Worm (Caenorhabditis elegans): ENCODE data around the gene timm-17B.1.

timm-17B.1 gene

DNA sequence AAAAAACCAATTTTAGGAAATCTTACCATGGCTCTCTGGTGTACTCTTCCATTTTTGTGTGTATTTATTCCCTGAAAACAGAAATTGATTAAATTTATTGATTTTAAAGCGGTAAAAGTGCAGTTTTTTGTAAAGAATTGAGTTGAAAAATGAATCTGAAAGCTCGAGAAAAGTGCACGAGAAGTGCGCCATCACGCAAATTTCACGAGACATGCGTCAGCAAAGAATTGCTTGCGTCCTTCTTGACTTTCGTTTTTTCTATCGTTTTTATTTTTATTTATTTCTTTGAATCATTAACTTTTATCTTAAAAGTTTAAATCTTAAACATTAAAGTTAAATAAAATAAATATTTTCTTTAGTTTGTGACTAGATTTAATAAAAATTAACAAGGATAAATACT is at the start of gene timm-17B.1:
Gene timm-17B.1 (minus strand): TSS at position 71 of the 400 bp plus-strand sequence.
- TF ChIP-seq unc-62 (GFP tag; optimal IDR thresholded peaks at IDR 0.05) = no peak

ce11 chrIV:4789445-4789844 is 44.2 kb upstream of the timm-17B.1 start, which contains the start of gene R11E3.1:
TSS of gene R11E3.1 (plus strand) at chrIV:4789745.
- no peak for TF ChIP-seq unc-62 (GFP tag; optimal IDR thresholded peaks at IDR 0.05)

ce11 chrIV:4788332-4788731 is 43.0 kb upstream of the timm-17B.1 start, which contains the start of gene nhr-104:
TSS of gene nhr-104 (minus strand) at chrIV:4788692.
- no peak for TF ChIP-seq unc-62 (GFP tag; optimal IDR thresholded peaks at IDR 0.05)

DNA sequence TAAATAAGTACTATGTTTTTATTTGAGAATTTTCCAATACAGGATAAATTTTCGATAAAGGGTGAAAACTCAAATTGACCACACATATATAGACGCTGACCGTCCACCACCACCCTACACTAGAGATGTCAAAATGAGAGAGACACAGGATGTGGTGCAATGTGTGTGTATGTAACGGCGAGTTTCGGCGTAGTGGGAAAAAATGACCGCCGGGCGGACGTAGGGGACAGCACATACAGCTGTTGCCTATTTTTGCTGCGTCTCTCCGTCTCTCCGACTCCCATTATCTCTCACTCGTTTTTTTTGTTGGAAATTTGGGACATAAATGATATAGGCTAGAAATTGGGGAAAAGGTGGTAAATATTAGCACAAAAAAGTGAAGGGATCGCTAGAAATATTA is 35.8 kb upstream of the timm-17B.1 start:
- no peak for TF ChIP-seq unc-62 (GFP tag; optimal IDR thresholded peaks at IDR 0.05)

DNA sequence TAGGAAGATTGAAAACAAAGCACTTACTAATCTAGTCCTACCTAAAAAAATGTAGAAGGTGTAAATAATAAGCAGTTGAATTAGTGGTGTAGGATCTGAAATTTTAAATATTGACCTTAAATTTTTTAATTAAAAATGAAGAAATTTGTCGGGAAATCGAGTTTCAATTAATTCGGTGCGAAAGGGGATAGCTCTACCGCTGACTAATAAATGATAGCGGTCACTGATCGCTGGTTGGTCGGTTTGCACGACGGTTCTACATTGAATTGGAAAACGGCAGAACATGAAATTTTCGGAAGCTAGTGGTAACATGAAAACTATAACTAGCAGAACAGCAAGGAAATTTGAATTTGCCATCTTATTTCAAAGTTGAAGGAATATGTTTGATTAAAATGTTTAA is 34.8 kb upstream of the timm-17B.1 start, which contains the start of gene set-15:
Gene set-15 (minus strand): TSS at position 101 of the 400 bp plus-strand sequence.
- TF ChIP-seq unc-62 (GFP tag; optimal IDR thresholded peaks at IDR 0.05) = no peak

DNA sequence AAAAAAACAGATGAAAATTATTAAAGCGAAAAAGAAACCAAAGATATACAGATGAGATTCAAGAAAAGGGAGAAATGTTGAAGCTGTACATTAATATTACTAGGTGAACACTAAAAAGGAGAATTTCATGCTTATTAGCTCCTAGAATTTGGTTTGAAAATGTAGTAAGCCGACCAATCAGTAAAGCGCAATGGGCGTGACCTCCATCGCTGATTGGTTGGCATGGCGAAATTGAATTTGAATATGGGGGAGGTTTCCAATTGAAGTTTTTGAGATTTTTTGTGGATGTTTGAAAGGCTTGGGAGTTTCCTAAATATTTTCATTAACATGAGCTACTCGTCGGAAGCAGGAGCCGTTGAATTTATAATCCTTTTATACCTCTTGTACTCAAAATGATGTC is 31.2 kb upstream of the timm-17B.1 start:
- no peak for TF ChIP-seq unc-62 (GFP tag; optimal IDR thresholded peaks at IDR 0.05)

- no peak for TF ChIP-seq unc-62 (GFP tag; optimal IDR thresholded peaks at IDR 0.05)
These were observed 30.7 kb upstream of the timm-17B.1 start, which contains the start of gene R11E3.19 for ce11 chrIV:4776001-4776400. TSS of gene R11E3.19 (minus strand) at chrIV:4776101.

- TF ChIP-seq unc-62 (GFP tag; optimal IDR thresholded peaks at IDR 0.05) = no peak
These were observed 26.5 kb upstream of the timm-17B.1 start, which contains the start of gene R11E3.2 for ce11 chrIV:4771792-4772191. TSS of gene R11E3.2 (plus strand) at chrIV:4772092.

DNA sequence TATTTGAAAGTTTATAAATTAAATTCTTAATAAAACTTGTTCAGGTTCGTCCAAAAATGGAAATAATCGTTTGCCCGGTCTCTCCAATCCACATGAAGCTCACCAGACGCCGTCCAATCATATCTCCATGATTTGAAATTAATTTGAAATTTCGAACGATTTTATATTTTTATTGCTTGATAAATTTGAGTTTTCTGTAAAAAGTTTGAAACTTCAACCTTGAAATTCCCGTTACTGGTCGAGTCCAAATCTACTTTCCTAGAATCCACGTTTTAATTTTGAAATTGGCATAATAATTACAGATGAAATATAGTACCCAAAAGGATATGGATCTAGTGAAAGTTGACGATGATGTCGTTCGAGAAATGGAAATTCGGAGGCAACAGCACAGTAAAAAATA is 19.1 kb upstream of the timm-17B.1 start, which contains the start of gene npp-26:
Gene npp-26 (plus strand): TSS at position 301 of the 400 bp plus-strand sequence.
- no peak for TF ChIP-seq unc-62 (GFP tag; optimal IDR thresholded peaks at IDR 0.05)

DNA sequence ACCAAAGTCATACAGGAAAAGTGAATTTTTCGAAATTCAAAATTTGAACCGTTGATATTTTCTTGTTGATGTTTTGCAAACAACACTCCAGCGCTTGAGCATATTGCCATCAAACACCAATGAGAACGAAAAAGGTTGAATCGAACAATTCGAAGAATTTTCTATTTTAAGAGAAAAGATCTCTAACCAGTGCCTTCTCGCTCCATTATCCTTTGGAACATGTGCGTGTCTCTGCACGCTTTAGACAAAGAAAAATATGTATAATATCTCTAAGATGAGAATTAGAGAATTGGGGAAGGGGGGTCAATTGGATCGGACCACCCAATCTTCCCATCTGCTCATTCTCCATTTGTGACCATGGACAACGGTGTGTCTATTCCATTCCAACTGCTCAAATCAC is 18.6 kb upstream of the timm-17B.1 start, which contains the start of gene Y17G9B.2:
Gene Y17G9B.2 (plus strand): TSS at position 301 of the 400 bp plus-strand sequence.
- no peak for TF ChIP-seq unc-62 (GFP tag; optimal IDR thresholded peaks at IDR 0.05)

ce11 chrIV:4760378-4761084 is 15.2 kb upstream of the timm-17B.1 start, which contains the start of the genes memi-1 and cyp-31A3:
TSS of gene memi-1 (minus strand) at chrIV:4760428.
TSS of gene cyp-31A3 (plus strand) at chrIV:4761049.
- no peak for TF ChIP-seq unc-62 (GFP tag; optimal IDR thresholded peaks at IDR 0.05)

DNA sequence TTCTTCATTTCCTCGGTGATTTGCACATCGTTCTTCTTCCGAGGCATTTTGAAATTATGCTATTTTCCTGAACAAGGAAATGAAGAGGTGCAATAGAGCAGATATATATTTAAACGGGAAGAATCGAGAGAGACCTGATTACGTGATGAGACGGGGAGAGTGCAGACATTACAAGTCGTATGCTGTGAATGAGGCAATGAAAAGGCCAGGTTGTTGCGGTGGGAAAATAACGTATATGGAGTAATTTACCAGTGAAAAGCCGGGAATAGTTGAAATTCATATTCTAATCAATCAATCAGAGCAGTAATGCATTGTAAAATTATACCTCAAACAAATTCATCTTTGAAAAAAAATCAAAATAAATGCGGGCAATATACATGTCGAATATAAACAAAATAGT is 13.4 kb upstream of the timm-17B.1 start, which contains the start of gene Y17G9B.8:
Gene Y17G9B.8 (minus strand): TSS at position 182 of the 400 bp plus-strand sequence.
- TF ChIP-seq unc-62 (GFP tag; optimal IDR thresholded peaks at IDR 0.05) = no peak

- no peak for TF ChIP-seq unc-62 (GFP tag; optimal IDR thresholded peaks at IDR 0.05)
These were observed 10.8 kb upstream of the timm-17B.1 start, which contains the start of the genes fbxb-77 and Y17G9B.11 for ce11 chrIV:4755929-4756655. TSS of gene fbxb-77 (minus strand) at chrIV:4756157. TSS of gene Y17G9B.11 (plus strand) at chrIV:4756605.

ce11 chrIV:4751814-4752213 is 6.5 kb upstream of the timm-17B.1 start, which contains the start of gene Y17G9B.4:
TSS of gene Y17G9B.4 (plus strand) at chrIV:4752119.
- no peak for TF ChIP-seq unc-62 (GFP tag; optimal IDR thresholded peaks at IDR 0.05)

ce11 chrIV:4749728-4750278 is 4.5 kb upstream of the timm-17B.1 start, which contains the start of the genes rpl-20 and Y17G9B.5:
TSS of gene rpl-20 (minus strand) at chrIV:4749778.
TSS of gene Y17G9B.5 (plus strand) at chrIV:4750240.
- peak; percentile 61 for TF ChIP-seq unc-62 (GFP tag; optimal IDR thresholded peaks at IDR 0.05)

Measured in whole organism, dauer.